Worm (Caenorhabditis elegans) whole organism, L2 larva: Measurements from ENCODE around the gene F02H6.2.

ENCODE experiments used
- Y55F3AM.14 ChIP-seq: fragments of 200-800 bp; sonication (Bioruptor generic); optimal IDR thresholded peaks from 2 replicates; lab custom pipeline; 2018; ENCODE audit warnings: mild to moderate bottlenecking, missing genetic modification characterization, missing compliant biosample characterization
- aly-2 ChIP-seq: fragments of 150-350 bp; optimal IDR thresholded peaks from 2 replicates; lab custom pipeline; 2014; ENCODE audit warnings: missing biosample characterization, missing genetic modification characterization
- ceh-16 ChIP-seq: fragments of 150-350 bp; optimal IDR thresholded peaks from 2 replicates; lab custom pipeline; 2014; ENCODE audit warnings: missing biosample characterization, missing genetic modification characterization
- lsy-2 ChIP-seq, 2 experiments: fragments of 150-350 bp in 1 of 2; sonication (generic microtip) in 1 of 2; optimal IDR thresholded peaks; 2 replicates each; lab custom pipeline; 2014 to 2017; ENCODE audit warnings: missing biosample characterization in 2 of 2, missing genetic modification characterization in 2 of 2
- nhr-6 ChIP-seq: fragments of 150-350 bp; optimal IDR thresholded peaks from 2 replicates; lab custom pipeline; 2014; ENCODE audit warnings: missing biosample characterization, missing genetic modification characterization
- nhr-77 ChIP-seq: fragments of 150-350 bp; optimal IDR thresholded peaks from 2 replicates; lab custom pipeline; 2014; ENCODE audit warnings: missing biosample characterization, missing genetic modification characterization
- zag-1 ChIP-seq: fragments of 150-350 bp; optimal IDR thresholded peaks from 2 replicates; lab custom pipeline; 2014; ENCODE audit warnings: missing biosample characterization, missing genetic modification characterization

DNA sequence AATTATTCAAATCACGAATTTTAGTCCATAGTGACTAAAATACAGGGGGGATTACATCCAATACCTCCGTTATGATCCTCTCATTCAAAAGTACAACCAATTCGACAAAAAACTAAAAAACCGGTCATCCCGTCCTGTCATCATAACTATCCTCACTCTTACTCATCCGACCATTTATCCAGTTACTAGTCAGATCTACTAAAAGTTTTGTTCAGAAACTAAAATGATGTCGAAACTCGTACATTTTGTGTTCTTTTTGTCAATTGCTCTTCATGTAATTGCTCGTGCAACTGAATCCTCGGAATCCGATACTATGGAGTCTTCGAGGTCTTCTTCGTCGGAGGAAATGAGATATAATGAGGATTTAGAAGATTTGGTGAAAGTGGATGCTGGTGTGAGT, 19.2 kb upstream of the F02H6.2 start, which contains the start of gene R05A10.2:
- no peak for TF ChIP-seq nhr-6 (tag; lab: Kevin White, UChicago)
- no peak for TF ChIP-seq nhr-77
- TF ChIP-seq lsy-2 (tag; optimal IDR thresholded peaks at IDR 0.05; lab: Kevin White, UChicago), result no peak
- no peak for TF ChIP-seq zag-1 (tag; lab: Kevin White, UChicago)
- no peak for TF ChIP-seq ceh-16 (tag; lab: Kevin White, UChicago)
- no peak for TF ChIP-seq aly-2 (tag; lab: Kevin White, UChicago)
- no peak for TF ChIP-seq Y55F3AM.14 (GFP tag; lab: Kevin White, UChicago)
